Worm (Caenorhabditis elegans) whole organism, L3 larva: ENCODE data around the gene C30G7.3.

ENCODE experiments used
- ceh-16 ChIP-seq: sonication (generic microtip); optimal IDR thresholded peaks from 2 replicates; lab custom pipeline; 2017; ENCODE audit warnings: missing biosample characterization, missing genetic modification characterization
- ceh-82 ChIP-seq: fragments of 150-350 bp; optimal IDR thresholded peaks from 2 replicates; lab custom pipeline; 2014; ENCODE audit warnings: missing biosample characterization, missing genetic modification characterization
- jun-1 ChIP-seq: fragments of 150-350 bp; optimal IDR thresholded peaks from 2 replicates; lab custom pipeline; 2014; ENCODE audit warnings: missing biosample characterization, missing genetic modification reagents, missing genetic modification characterization
- snpc-4 ChIP-seq: fragments of 150-350 bp; optimal IDR thresholded peaks from 2 replicates; lab custom pipeline; 2014; ENCODE audit warnings: missing biosample characterization, missing genetic modification characterization
- ztf-4 ChIP-seq: fragments of 150-350 bp; optimal IDR thresholded peaks from 2 replicates; lab custom pipeline; 2014; ENCODE audit warnings: missing biosample characterization, missing genetic modification characterization

DNA sequence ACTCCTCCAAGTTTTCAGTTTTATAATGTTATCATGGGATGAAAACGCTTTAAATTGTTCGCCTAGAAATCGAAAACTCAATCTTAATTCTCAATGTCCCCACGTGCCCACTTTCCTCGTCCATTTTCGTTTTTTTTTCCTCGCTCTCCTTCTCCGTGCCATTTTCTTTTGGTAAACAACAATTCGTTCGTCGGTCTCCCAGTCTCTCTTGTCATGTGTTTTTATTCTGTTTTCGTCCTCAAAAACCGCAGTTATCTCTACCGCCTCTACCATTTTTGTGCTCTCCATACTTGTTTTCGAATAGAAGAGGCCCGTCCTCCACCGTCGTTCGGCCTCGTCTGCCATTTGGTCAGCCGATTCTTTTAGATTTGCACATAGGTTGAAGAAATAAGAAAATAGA lies 3.1 kb upstream of the C30G7.3 start:
- TF ChIP-seq snpc-4 (tag; lab: Kevin White, UChicago) (no peak), jun-1 (no peak), ceh-82 (tag; lab: Kevin White, UChicago) (no peak), ceh-16 (tag; lab: Kevin White, UChicago) (no peak), ztf-4 (tag; lab: Kevin White, UChicago) (no peak)
